Worm (Caenorhabditis elegans): ENCODE measurements around the gene rme-1.

The rme-1 gene

ce11 chrV:6212566-6212965 lies 3.9 kb downstream of the rme-1 start:
- TF ChIP-seq R02D3.7 (tag; optimal IDR thresholded peaks at IDR 0.05) (no peak), skn-1 (tag; optimal IDR thresholded peaks at IDR 0.05) (no peak), fos-1 (tag; optimal IDR thresholded peaks at IDR 0.05) (no peak), nhr-12 (tag; optimal IDR thresholded peaks at IDR 0.05) (no peak), hmg-11 (tag; optimal IDR thresholded peaks at IDR 0.05) (no peak), zag-1 (tag; optimal IDR thresholded peaks at IDR 0.05) (no peak), nhr-43 (tag; optimal IDR thresholded peaks at IDR 0.05; ENCODE audit: poor library complexity, severe bottlenecking) (no peak)

- TF ChIP-seq ztf-4 (tag; optimal IDR thresholded peaks at IDR 0.05): no peak
- TF ChIP-seq pqm-1 (tag; optimal IDR thresholded peaks at IDR 0.05): no peak
- TF ChIP-seq zag-1 (tag; optimal IDR thresholded peaks at IDR 0.05): no peak
- no peak for TF ChIP-seq nhr-237 (tag; optimal IDR thresholded peaks at IDR 0.05)
- TF ChIP-seq elt-1 (tag; optimal IDR thresholded peaks at IDR 0.05): no peak
- no peak for TF ChIP-seq tbx-2 (tag; optimal IDR thresholded peaks at IDR 0.05)
- TF ChIP-seq unc-62 (GFP tag; optimal IDR thresholded peaks at IDR 0.05): no peak
- TF ChIP-seq fkh-10 (GFP tag; optimal IDR thresholded peaks at IDR 0.05): no peak
- TF ChIP-seq R02D3.7 (tag; optimal IDR thresholded peaks at IDR 0.05): no peak
- no peak for TF ChIP-seq nhr-25 (tag; optimal IDR thresholded peaks at IDR 0.05)
- no peak for TF ChIP-seq nhr-76 (tag; optimal IDR thresholded peaks at IDR 0.05)
- no peak for TF ChIP-seq daf-12 (tag; optimal IDR thresholded peaks at IDR 0.05)
- no peak for TF ChIP-seq nhr-77 (tag; optimal IDR thresholded peaks at IDR 0.05)
- no peak for TF ChIP-seq sea-2 (GFP tag; optimal IDR thresholded peaks at IDR 0.05)
- TF ChIP-seq nfya-1 (tag; optimal IDR thresholded peaks at IDR 0.05; ENCODE audit: insufficient read depth): no peak
- no peak for TF ChIP-seq ama-1 (optimal IDR thresholded peaks at IDR 0.05)
- TF ChIP-seq ZK546.5 (tag; optimal IDR thresholded peaks at IDR 0.05): no peak
- peak; percentile 41 for TF ChIP-seq pha-4 (tag; optimal IDR thresholded peaks at IDR 0.05)
- no peak for TF ChIP-seq fos-1 (tag; optimal IDR thresholded peaks at IDR 0.05)
- TF ChIP-seq nhr-23 (tag; optimal IDR thresholded peaks at IDR 0.05): peak; percentile 6
- TF ChIP-seq nhr-11 (tag; optimal IDR thresholded peaks at IDR 0.05): no peak
- TF ChIP-seq lin-15B (tag; optimal IDR thresholded peaks at IDR 0.05): peak; percentile 9
- no peak for TF ChIP-seq fkh-2 (tag; optimal IDR thresholded peaks at IDR 0.05)
- TF ChIP-seq elt-3 (tag; optimal IDR thresholded peaks at IDR 0.05): no peak
- TF ChIP-seq snpc-4 (tag; optimal IDR thresholded peaks at IDR 0.05): no peak
- no peak for TF ChIP-seq skn-1 (tag; optimal IDR thresholded peaks at IDR 0.05)
- TF ChIP-seq ztf-11 (tag; optimal IDR thresholded peaks at IDR 0.05): no peak
These were observed 4.6 kb downstream of the rme-1 start for ce11 chrV:6213216-6213735.

- peak; percentile 78 for TF ChIP-seq skn-1 (tag; optimal IDR thresholded peaks at IDR 0.05)
- no peak for TF ChIP-seq nhr-12 (tag; optimal IDR thresholded peaks at IDR 0.05)
- TF ChIP-seq nhr-76 (tag; optimal IDR thresholded peaks at IDR 0.05): no peak
- peak; percentile 8 for TF ChIP-seq fkh-10 (GFP tag; optimal IDR thresholded peaks at IDR 0.05)
- no peak for TF ChIP-seq fkh-2 (tag; optimal IDR thresholded peaks at IDR 0.05)
- TF ChIP-seq ztf-11 (tag; optimal IDR thresholded peaks at IDR 0.05): no peak
- TF ChIP-seq sea-2 (GFP tag; optimal IDR thresholded peaks at IDR 0.05): no peak
- no peak for TF ChIP-seq tbx-2 (tag; optimal IDR thresholded peaks at IDR 0.05)
- TF ChIP-seq nhr-237 (tag; optimal IDR thresholded peaks at IDR 0.05): no peak
- no peak for TF ChIP-seq ama-1 (optimal IDR thresholded peaks at IDR 0.05)
- TF ChIP-seq nhr-77 (tag; optimal IDR thresholded peaks at IDR 0.05): no peak
- TF ChIP-seq nhr-25 (tag; optimal IDR thresholded peaks at IDR 0.05): peak; percentile 41
- no peak for TF ChIP-seq ZK546.5 (tag; optimal IDR thresholded peaks at IDR 0.05)
- peak; percentile 40 for TF ChIP-seq ceh-28 (tag; optimal IDR thresholded peaks at IDR 0.05)
- no peak for TF ChIP-seq elt-3 (tag; optimal IDR thresholded peaks at IDR 0.05)
- peak; percentile 6 for TF ChIP-seq R02D3.7 (tag; optimal IDR thresholded peaks at IDR 0.05)
- TF ChIP-seq pqm-1 (tag; optimal IDR thresholded peaks at IDR 0.05): peak; percentile 77
- no peak for TF ChIP-seq ceh-16 (tag; optimal IDR thresholded peaks at IDR 0.05)
- TF ChIP-seq mml-1 (tag; optimal IDR thresholded peaks at IDR 0.05): no peak
- TF ChIP-seq jun-1 (tag; optimal IDR thresholded peaks at IDR 0.05): peak; percentile 94
- peak; percentile 68 for TF ChIP-seq egl-5 (tag; optimal IDR thresholded peaks at IDR 0.05)
- TF ChIP-seq ceh-82 (tag; optimal IDR thresholded peaks at IDR 0.05): no peak
- TF ChIP-seq lin-15B (tag; optimal IDR thresholded peaks at IDR 0.05): peak; percentile 9
- TF ChIP-seq mdl-1 (tag; optimal IDR thresholded peaks at IDR 0.05): peak; percentile 57
- TF ChIP-seq daf-12 (tag; optimal IDR thresholded peaks at IDR 0.05): no peak
- no peak for TF ChIP-seq unc-62 (GFP tag; optimal IDR thresholded peaks at IDR 0.05)
- peak; percentile 18 for TF ChIP-seq snpc-4 (tag; optimal IDR thresholded peaks at IDR 0.05)
- peak; percentile 10 for TF ChIP-seq elt-2 (tag; optimal IDR thresholded peaks at IDR 0.05)
- TF ChIP-seq lsy-12 (tag; optimal IDR thresholded peaks at IDR 0.05): no peak
- no peak for TF ChIP-seq nhr-11 (tag; optimal IDR thresholded peaks at IDR 0.05)
- TF ChIP-seq nhr-67 (tag; optimal IDR thresholded peaks at IDR 0.05): no peak
- peak; percentile 91 for TF ChIP-seq fos-1 (tag; optimal IDR thresholded peaks at IDR 0.05)
- peak; percentile 84 for TF ChIP-seq pha-4 (tag; optimal IDR thresholded peaks at IDR 0.05)
- peak; percentile 10 for TF ChIP-seq lin-39 (tag; optimal IDR thresholded peaks at IDR 0.05)
- peak; percentile 61 for TF ChIP-seq hmg-11 (tag; optimal IDR thresholded peaks at IDR 0.05)
- peak; percentile 69 for TF ChIP-seq nhr-23 (tag; optimal IDR thresholded peaks at IDR 0.05)
- TF ChIP-seq egl-27 (tag; optimal IDR thresholded peaks at IDR 0.05): peak; percentile 20
- no peak for TF ChIP-seq eor-1 (tag; optimal IDR thresholded peaks at IDR 0.05)
- peak; percentile 53 for TF ChIP-seq nhr-43 (tag; optimal IDR thresholded peaks at IDR 0.05; ENCODE audit: poor library complexity, severe bottlenecking)
- peak; percentile 76 for TF ChIP-seq nfya-1 (tag; optimal IDR thresholded peaks at IDR 0.05; ENCODE audit: insufficient read depth)
These were observed 5.2 kb downstream of the rme-1 start for ce11 chrV:6213845-6214244.
